Worm (Caenorhabditis elegans): ENCODE data around the gene zyg-11.

DNA sequence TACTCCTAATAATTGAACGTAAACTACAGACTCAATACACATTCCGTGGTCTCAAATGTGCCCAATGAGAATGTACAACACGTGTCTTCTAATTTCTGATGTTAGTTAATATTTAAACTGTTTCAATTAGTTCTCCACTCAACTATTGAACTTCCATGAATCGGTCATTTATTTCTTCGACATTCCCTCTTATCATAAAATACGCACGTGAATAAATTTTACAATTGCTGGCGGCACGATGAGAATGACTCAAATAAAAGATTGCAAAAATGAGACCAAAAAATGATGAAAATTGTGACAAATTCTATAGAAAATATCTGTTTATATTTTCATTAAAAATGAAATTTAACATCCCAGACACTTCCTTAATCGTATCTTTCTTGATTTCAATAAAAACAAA is 12.7 kb upstream of the zyg-11 start:
- TF ChIP-seq him-1 (tag; optimal IDR thresholded peaks at IDR 0.05): no peak
- TF ChIP-seq W03F9.2 (tag; optimal IDR thresholded peaks at IDR 0.05): no peak

Measured in whole organism, L4/young adult.